Fruit fly (Drosophila melanogaster) whole organism, embryonic: ENCODE measurements around the gene CG43198.

Experiments
- Aef1 ChIP-seq: fragments of 200-800 bp; sonication (Bioruptor generic); IDR thresholded peaks from 3 replicates; pipeline ENCODE4 v1.3.6; 2022; ENCODE audit warnings: missing biosample characterization, missing genetic modification characterization
- Asciz ChIP-seq: fragments of 200-800 bp; sonication (Bioruptor generic); optimal IDR thresholded peaks from 2 replicates; lab custom pipeline; 2017; ENCODE audit warnings: missing biosample characterization, mild to moderate bottlenecking, missing genetic modification characterization, missing genetic modification reagents
- B-H2 ChIP-seq: fragments of 200-800 bp; sonication (Bioruptor generic); optimal IDR thresholded peaks from 2 replicates; lab custom pipeline; 2018; ENCODE audit warnings: missing biosample characterization, mild to moderate bottlenecking, missing genetic modification characterization
- Bteb2 ChIP-seq: fragments of 200-800 bp; sonication (Bioruptor generic); optimal IDR thresholded peaks from 2 replicates; lab custom pipeline; 2016; ENCODE audit warnings: missing biosample characterization, missing genetic modification characterization
- CG13775 ChIP-seq: fragments of 200-800 bp; sonication (Bioruptor generic); optimal IDR thresholded peaks from 3 replicates; lab custom pipeline; 2017; ENCODE audit warnings: missing biosample characterization, mild to moderate bottlenecking, missing genetic modification characterization
- CG14050 ChIP-seq: fragments of 200-800 bp; sonication (Bioruptor generic); IDR thresholded peaks from 3 replicates; pipeline ENCODE4 v1.3.6; 2022; ENCODE audit warnings: missing biosample characterization, missing genetic modification characterization
- CG15011 ChIP-seq: fragments of 200-800 bp; sonication (Bioruptor generic); optimal IDR thresholded peaks from 3 replicates; lab custom pipeline; 2018; ENCODE audit warnings: missing biosample characterization, mild to moderate bottlenecking, missing genetic modification characterization
- CG1603 ChIP-seq: fragments of 200-800 bp; sonication (Bioruptor generic); optimal IDR thresholded peaks from 2 replicates; lab custom pipeline; 2019; ENCODE audit warnings: missing biosample characterization, mild to moderate bottlenecking, missing genetic modification characterization, moderate library complexity
- CG16779 ChIP-seq: fragments of 200-800 bp; sonication (Bioruptor generic); IDR thresholded peaks from 2 replicates; pipeline ENCODE4 v1.3.6; 2022; ENCODE audit warnings: missing biosample characterization, missing genetic modification characterization
- CG16813 ChIP-seq: fragments of 200-800 bp; sonication (Bioruptor generic); IDR thresholded peaks from 3 replicates; pipeline ENCODE4 v1.3.6; 2022; ENCODE audit warnings: missing biosample characterization, missing genetic modification characterization; ENCODE audit not compliant: partially characterized antibody
- CG17568 ChIP-seq: fragments of 200-800 bp; sonication (Bioruptor generic); optimal IDR thresholded peaks from 2 replicates; lab custom pipeline; 2018; ENCODE audit warnings: missing biosample characterization, mild to moderate bottlenecking, missing genetic modification characterization, moderate library complexity
- CG1832 ChIP-seq: fragments of 200-800 bp; sonication (Bioruptor generic); optimal IDR thresholded peaks from 2 replicates; lab custom pipeline; 2017; ENCODE audit warnings: missing biosample characterization, mild to moderate bottlenecking, missing genetic modification characterization, inconsistent platforms
- CG18619 ChIP-seq: fragments of 200-800 bp; sonication (Bioruptor generic); optimal IDR thresholded peaks from 3 replicates; lab custom pipeline; 2017; ENCODE audit warnings: missing biosample characterization, mild to moderate bottlenecking, missing genetic modification characterization
- CG31388 ChIP-seq: fragments of 200-800 bp; sonication (Bioruptor generic); optimal IDR thresholded peaks from 2 replicates; lab custom pipeline; 2016; ENCODE audit warnings: missing biosample characterization, missing genetic modification characterization
- CG31441 ChIP-seq: fragments of 200-800 bp; sonication (Bioruptor generic); IDR thresholded peaks from 2 replicates; pipeline ENCODE4 v1.3.6; 2022; ENCODE audit warnings: missing biosample characterization, missing genetic modification characterization
- CG34422 ChIP-seq: fragments of 200-800 bp; sonication (Bioruptor generic); IDR thresholded peaks from 3 replicates; pipeline ENCODE4 v1.3.6; 2022; ENCODE audit warnings: missing biosample characterization, missing genetic modification characterization
- CG4360 ChIP-seq: fragments of 200-800 bp; sonication (Bioruptor generic); IDR thresholded peaks from 2 replicates; pipeline ENCODE4 v1.3.6; 2022; ENCODE audit warnings: missing biosample characterization, missing genetic modification characterization
- CG6813 ChIP-seq: fragments of 200-800 bp; sonication (Bioruptor generic); optimal IDR thresholded peaks from 2 replicates; lab custom pipeline; 2017; ENCODE audit warnings: missing biosample characterization, missing genetic modification characterization, mild to moderate bottlenecking, moderate library complexity, missing genetic modification reagents
- CG7372 ChIP-seq: fragments of 200-800 bp; sonication (Bioruptor generic); IDR thresholded peaks from 2 replicates; pipeline ENCODE4 v1.3.6; 2022; ENCODE audit warnings: missing biosample characterization, missing genetic modification characterization
- CG8388 ChIP-seq: fragments of 200-800 bp; sonication (Bioruptor generic); optimal IDR thresholded peaks from 2 replicates; lab custom pipeline; 2019; ENCODE audit warnings: missing biosample characterization, mild to moderate bottlenecking, missing genetic modification characterization, moderate library complexity
- CG9609 ChIP-seq: fragments of 200-800 bp; sonication (Bioruptor generic); optimal IDR thresholded peaks from 3 replicates; lab custom pipeline; 2016; ENCODE audit warnings: missing biosample characterization, missing genetic modification characterization
- Dbx ChIP-seq: fragments of 200-800 bp; sonication (Bioruptor generic); IDR thresholded peaks from 3 replicates; pipeline ENCODE4 v1.3.6; 2022; ENCODE audit warnings: missing biosample characterization, missing genetic modification characterization
- Dfd ChIP-seq, 2 experiments: fragments of >200 bp; optimal IDR thresholded peaks; 2 replicates each; lab custom pipeline; 2017; ENCODE audit warnings: missing biosample characterization in 2 of 2, missing genetic modification characterization in 2 of 2
- Dip2 ChIP-seq: fragments of 200-800 bp; sonication (Bioruptor generic); IDR thresholded peaks from 2 replicates; pipeline ENCODE4 v1.3.6; 2022; ENCODE audit warnings: missing biosample characterization, missing genetic modification characterization
- Fer2 ChIP-seq: fragments of 200-800 bp; sonication (Bioruptor generic); optimal IDR thresholded peaks from 2 replicates; lab custom pipeline; 2018; ENCODE audit warnings: missing biosample characterization, mild to moderate bottlenecking, missing genetic modification characterization, moderate library complexity
- H15 ChIP-seq: fragments of 200-800 bp; sonication (Bioruptor generic); IDR thresholded peaks from 3 replicates; pipeline ENCODE4 v1.3.6; 2022; ENCODE audit warnings: missing biosample characterization, missing genetic modification characterization
- HLH3B ChIP-seq: fragments of 200-800 bp; sonication (Bioruptor generic); IDR thresholded peaks from 2 replicates; pipeline ENCODE4 v1.3.6; 2022; ENCODE audit warnings: missing biosample characterization, missing genetic modification characterization
- Hand ChIP-seq: fragments of 200-800 bp; sonication (Bioruptor generic); optimal IDR thresholded peaks from 2 replicates; lab custom pipeline; 2017; ENCODE audit warnings: mild to moderate bottlenecking, missing biosample characterization, missing genetic modification reagents, missing genetic modification characterization
- Kr ChIP-seq: fragments of 200-800 bp; sonication (Bioruptor generic); optimal IDR thresholded peaks from 2 replicates; lab custom pipeline; 2017; ENCODE audit warnings: missing biosample characterization, mild to moderate bottlenecking, missing genetic modification characterization
- Nf-YC ChIP-seq: fragments of 200-800 bp; optimal IDR thresholded peaks from 3 replicates; lab custom pipeline; 2019; ENCODE audit warnings: missing biosample characterization, mild to moderate bottlenecking, missing genetic modification characterization, moderate library complexity
- PHDP ChIP-seq: fragments of 200-800 bp; sonication (Bioruptor generic); optimal IDR thresholded peaks from 3 replicates; lab custom pipeline; 2018; ENCODE audit warnings: missing biosample characterization, mild to moderate bottlenecking, missing genetic modification characterization, moderate library complexity
- Sox102F ChIP-seq: fragments of 200-800 bp; sonication (Bioruptor generic); optimal IDR thresholded peaks from 2 replicates; lab custom pipeline; 2018; ENCODE audit warnings: missing biosample characterization, mild to moderate bottlenecking, missing genetic modification characterization, moderate library complexity
- YL-1 ChIP-seq: fragments of 200-800 bp; sonication (Bioruptor generic); optimal IDR thresholded peaks from 3 replicates; lab custom pipeline; 2017; ENCODE audit warnings: missing biosample characterization, mild to moderate bottlenecking, missing genetic modification characterization
- az2 ChIP-seq: fragments of 200-800 bp; sonication (Bioruptor generic); optimal IDR thresholded peaks from 3 replicates; lab custom pipeline; 2016; ENCODE audit warnings: missing biosample characterization, missing genetic modification characterization
- bsh ChIP-seq, 2 experiments: fragments of 200-800 bp; sonication (Bioruptor generic); optimal IDR thresholded peaks; 2 replicates each; lab custom pipeline; 2017 to 2018; ENCODE audit warnings: mild to moderate bottlenecking in 2 of 2, missing biosample characterization in 2 of 2, missing genetic modification characterization in 2 of 2, moderate library complexity in 1 of 2
- chm ChIP-seq: fragments of 200-800 bp; sonication (Bioruptor generic); IDR thresholded peaks from 2 replicates; pipeline ENCODE4 v1.3.6; 2022; ENCODE audit warnings: missing biosample characterization, missing genetic modification characterization
- ci ChIP-seq: fragments of 200-800 bp; sonication (Bioruptor generic); IDR thresholded peaks from 3 replicates; pipeline ENCODE4 v1.3.6; 2022; ENCODE audit warnings: missing biosample characterization, missing genetic modification characterization
- cwo ChIP-seq: fragments of 200-800 bp; sonication (Bioruptor generic); optimal IDR thresholded peaks from 3 replicates; lab custom pipeline; 2017; ENCODE audit warnings: missing biosample characterization, missing genetic modification characterization, mild to moderate bottlenecking, moderate library complexity, missing genetic modification reagents
- dan ChIP-seq: fragments of 200-800 bp; sonication (Bioruptor generic); IDR thresholded peaks from 2 replicates; pipeline ENCODE4 v1.3.6; 2022; ENCODE audit warnings: missing biosample characterization, missing genetic modification characterization
- ewg ChIP-seq: fragments of 200-800 bp; sonication (Bioruptor generic); optimal IDR thresholded peaks from 3 replicates; lab custom pipeline; 2017; ENCODE audit warnings: mild to moderate bottlenecking, missing biosample characterization, missing genetic modification reagents, missing genetic modification characterization
- eyg ChIP-seq: fragments of 200-800 bp; sonication (Bioruptor generic); optimal IDR thresholded peaks from 3 replicates; lab custom pipeline; 2016; ENCODE audit warnings: missing biosample characterization, missing genetic modification characterization
- fd3F ChIP-seq: fragments of 200-800 bp; sonication (Bioruptor generic); optimal IDR thresholded peaks from 2 replicates; lab custom pipeline; 2018; ENCODE audit warnings: missing biosample characterization, mild to moderate bottlenecking, missing genetic modification characterization, moderate library complexity
- gsb-n ChIP-seq: fragments of 200-800 bp; sonication (Bioruptor generic); optimal IDR thresholded peaks from 3 replicates; lab custom pipeline; 2018; ENCODE audit warnings: missing biosample characterization, mild to moderate bottlenecking, missing genetic modification characterization
- hb ChIP-seq: fragments of 200-800 bp; sonication (Bioruptor generic); IDR thresholded peaks from 3 replicates; pipeline ENCODE4 v1.3.6; 2022; ENCODE audit warnings: missing biosample characterization, missing genetic modification characterization; ENCODE audit not compliant: partially characterized antibody
- insv ChIP-seq, 2 experiments: fragments of 200-800 bp; sonication (Bioruptor generic); optimal IDR thresholded peaks; 3 replicates each; lab custom pipeline; 2016 to 2018; ENCODE audit warnings: missing biosample characterization in 2 of 2, missing genetic modification characterization in 2 of 2
- kay ChIP-seq: fragments of 200-800 bp; sonication (Bioruptor generic); optimal IDR thresholded peaks from 2 replicates; lab custom pipeline; 2016; ENCODE audit warnings: missing biosample characterization, missing genetic modification characterization
- lov ChIP-seq, 2 experiments: fragments of 200-800 bp in 1 of 2; fragments of >200 bp in 1 of 2; sonication (Bioruptor generic) in 1 of 2; IDR thresholded peaks in 1 of 2; optimal IDR thresholded peaks in 1 of 2; 2 replicates in 1 of 2; 3 replicates in 1 of 2; pipeline versions ENCODE4 v1.3.6 to Lab custom; 2017 to 2022; ENCODE audit warnings: missing biosample characterization in 1 of 2, missing genetic modification characterization in 1 of 2
- phol ChIP-seq: fragments of 200-800 bp; sonication (Bioruptor generic); optimal IDR thresholded peaks from 3 replicates; lab custom pipeline; 2018; ENCODE audit warnings: missing biosample characterization, mild to moderate bottlenecking, missing genetic modification characterization, moderate library complexity
- pum ChIP-seq: fragments of 200-800 bp; sonication (Bioruptor generic); optimal IDR thresholded peaks from 2 replicates; lab custom pipeline; 2016; ENCODE audit warnings: missing biosample characterization, missing genetic modification characterization
- stc ChIP-seq: fragments of 200-800 bp; sonication (Bioruptor generic); IDR thresholded peaks from 2 replicates; pipeline ENCODE4 v1.3.6; 2022; ENCODE audit warnings: missing biosample characterization, missing genetic modification characterization
- wdn ChIP-seq: fragments of 200-800 bp; sonication (Bioruptor generic); IDR thresholded peaks from 2 replicates; pipeline ENCODE4 v1.3.6; 2022; ENCODE audit warnings: missing biosample characterization, missing genetic modification characterization

The CG43198 gene

dm6 chrX:7488254-7488653, 35.1 kb upstream of the CG43198 start (continued):
- TF ChIP-seq phol (tag; lab: Kevin White, UChicago), result peak; percentile 25
- no peak for TF ChIP-seq CG13775 (GFP tag; lab: Kevin White, UChicago)
- peak; percentile 38 for TF ChIP-seq Sox102F (GFP tag; lab: Kevin White, UChicago)
- no peak for TF ChIP-seq Kr
- no peak for TF ChIP-seq CG8388 (GFP tag; lab: Kevin White, UChicago)
- TF ChIP-seq CG16779 (GFP tag; lab: Robert Waterston, UW), result no peak
- no peak for TF ChIP-seq lov (optimal IDR thresholded peaks at IDR 0.05; lab: Kevin White, UChicago)
- TF ChIP-seq lov (GFP tag; IDR thresholded peaks at IDR 0.05; lab: Robert Waterston, UW), result no peak
- TF ChIP-seq Aef1, result peak; percentile 22; the same call in 1 of the 3 replicates
- TF ChIP-seq CG9609 (GFP tag; lab: Kevin White, UChicago), result peak; percentile 13
- TF ChIP-seq HLH3B (GFP tag; lab: Robert Waterston, UW), result peak; percentile 6; the same call in 1 of the 2 replicates
- no peak for TF ChIP-seq Bteb2 (GFP tag; lab: Kevin White, UChicago)
- peak; percentile 54 for TF ChIP-seq CG1603
- TF ChIP-seq CG15011, result no peak
- no peak for TF ChIP-seq Dbx (GFP tag; lab: Robert Waterston, UW)
- TF ChIP-seq CG7372 (GFP tag; lab: Robert Waterston, UW), result no peak
- TF ChIP-seq CG34422 (GFP tag; lab: Robert Waterston, UW), result no peak
- TF ChIP-seq ewg (GFP tag; lab: Kevin White, UChicago), result no peak
- TF ChIP-seq cwo (GFP tag; lab: Kevin White, UChicago), result no peak
- TF ChIP-seq hb, result no peak
- TF ChIP-seq Dip2, result no peak
- no peak for TF ChIP-seq chm
- TF ChIP-seq H15 (GFP tag; lab: Robert Waterston, UW), result no peak
- no peak for TF ChIP-seq eyg
- no peak for TF ChIP-seq CG6813 (GFP tag; lab: Kevin White, UChicago)
- no peak for TF ChIP-seq B-H2
- TF ChIP-seq Nf-YC (tag; lab: Kevin White, UChicago), result no peak
- TF ChIP-seq CG31441 (GFP tag; lab: Robert Waterston, UW), result 0 out of 2 replicates have a peak, but pooled peaks have one; percentile 25
- TF ChIP-seq Dfd (GFP tag; optimal IDR thresholded peaks at IDR 0.05; lab: Kevin White, UChicago), result no peak
- no peak for TF ChIP-seq insv (GFP tag; optimal IDR thresholded peaks at IDR 0.05; lab: Kevin White, UChicago)
- TF ChIP-seq CG1832, result no peak
- no peak for TF ChIP-seq kay (GFP tag; lab: Kevin White, UChicago)
- peak; percentile 8 for TF ChIP-seq Hand
- TF ChIP-seq bsh (GFP tag; optimal IDR thresholded peaks at IDR 0.05; lab: Kevin White, UChicago), result peak in 1 of 2 experiments; percentile 49
- TF ChIP-seq CG16813, result no peak
- no peak for TF ChIP-seq CG14050 (GFP tag; lab: Robert Waterston, UW)
- no peak for TF ChIP-seq fd3F
- TF ChIP-seq pum (GFP tag; lab: Kevin White, UChicago), result no peak
- no peak for TF ChIP-seq Fer2 (tag; lab: Kevin White, UChicago)
- no peak for TF ChIP-seq gsb-n (tag; lab: Kevin White, UChicago)
- TF ChIP-seq stc (GFP tag; lab: Robert Waterston, UW), result no peak
- no peak for TF ChIP-seq Asciz
- TF ChIP-seq CG31388 (GFP tag; lab: Kevin White, UChicago), result no peak
- TF ChIP-seq PHDP (tag; lab: Kevin White, UChicago), result peak; percentile 26
- TF ChIP-seq CG4360, result no peak
- TF ChIP-seq az2, result no peak
- TF ChIP-seq ci, result peak; percentile 47; the same call in 1 of the 3 replicates
- TF ChIP-seq dan (GFP tag; lab: Robert Waterston, UW), result no peak
- TF ChIP-seq wdn (GFP tag; lab: Robert Waterston, UW), result no peak
- no peak for TF ChIP-seq YL-1 (GFP tag; lab: Kevin White, UChicago)
- TF ChIP-seq CG18619 (GFP tag; lab: Kevin White, UChicago), result no peak
- TF ChIP-seq CG17568 (GFP tag; lab: Kevin White, UChicago), result no peak
